Worm (Caenorhabditis elegans) whole organism, mixed stage, embryonic: Measurements from ENCODE around the gene gei-4.

Experiments used
- lsy-2 ChIP-seq: fragments of 150-350 bp; optimal IDR thresholded peaks from 2 replicates; lab custom pipeline; 2014; ENCODE audit warnings: missing biosample characterization, missing genetic modification characterization
- nhr-12 ChIP-seq: fragments of 150-350 bp; optimal IDR thresholded peaks from 2 replicates; lab custom pipeline; 2014; ENCODE audit warnings: missing biosample characterization, missing genetic modification characterization
- pha-4 ChIP-seq: fragments of 150-350 bp; optimal IDR thresholded peaks from 2 replicates; lab custom pipeline; 2018; ENCODE audit warnings: missing biosample characterization, missing genetic modification reagents, missing genetic modification characterization

DNA sequence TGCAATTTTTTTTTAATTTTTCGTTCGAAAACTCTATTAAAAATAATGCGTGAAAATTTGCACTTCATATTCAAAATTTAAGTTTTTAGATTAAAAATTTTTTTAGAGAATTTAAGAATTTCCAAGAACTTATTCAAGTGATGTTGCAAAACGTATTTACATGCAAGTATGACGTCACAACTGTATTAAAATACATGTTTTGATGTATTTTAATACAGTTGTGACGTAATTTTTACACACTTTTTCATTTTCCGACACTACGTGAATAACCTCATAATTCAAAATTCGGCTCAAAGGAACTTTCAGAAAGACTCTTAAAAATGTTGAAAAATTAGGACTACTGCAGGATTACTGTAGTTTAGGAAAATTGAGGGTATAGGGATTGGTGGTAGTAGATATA, 3.5 kb upstream of the gei-4 start:
- TF ChIP-seq lsy-2 (no peak), nhr-12 (tag; lab: Kevin White, UChicago) (no peak), pha-4 (tag; lab: Kevin White, UChicago) (no peak)
